Fruit fly (Drosophila melanogaster) whole organism, embryonic: ENCODE measurements around the gene MED19.

ENCODE experiments used
- Atf3 ChIP-seq: fragments of 200-800 bp; sonication (Bioruptor generic); optimal IDR thresholded peaks from 3 replicates; lab custom pipeline; 2016; ENCODE audit warnings: missing biosample characterization, missing genetic modification characterization
- CG12299 ChIP-seq: fragments of 200-800 bp; sonication (Bioruptor generic); optimal IDR thresholded peaks from 2 replicates; lab custom pipeline; 2018; ENCODE audit warnings: missing biosample characterization, mild to moderate bottlenecking, missing genetic modification characterization
- CG1832 ChIP-seq: fragments of 200-800 bp; sonication (Bioruptor generic); optimal IDR thresholded peaks from 2 replicates; lab custom pipeline; 2017; ENCODE audit warnings: missing biosample characterization, mild to moderate bottlenecking, missing genetic modification characterization, inconsistent platforms
- CG3407 ChIP-seq: fragments of 200-800 bp; sonication (Bioruptor generic); optimal IDR thresholded peaks from 2 replicates; lab custom pipeline; 2018; ENCODE audit warnings: missing biosample characterization, mild to moderate bottlenecking, missing genetic modification characterization
- CG6654 ChIP-seq: fragments of 200-800 bp; sonication (Bioruptor generic); optimal IDR thresholded peaks from 2 replicates; lab custom pipeline; 2017; ENCODE audit warnings: missing biosample characterization, mild to moderate bottlenecking, missing genetic modification characterization
- CG8478 ChIP-seq: fragments of >200 bp; optimal IDR thresholded peaks from 2 replicates; lab custom pipeline; 2018
- CG9215 ChIP-seq: fragments of 200-800 bp; sonication (Bioruptor generic); IDR thresholded peaks from 2 replicates; pipeline ENCODE4 v1.3.6; 2022; ENCODE audit warnings: missing biosample characterization, missing genetic modification characterization
- CG9437 ChIP-seq: fragments of 200-800 bp; sonication (Bioruptor generic); optimal IDR thresholded peaks from 2 replicates; lab custom pipeline; 2018; ENCODE audit warnings: missing biosample characterization, mild to moderate bottlenecking, missing genetic modification characterization
- CG9609 ChIP-seq: fragments of 200-800 bp; sonication (Bioruptor generic); optimal IDR thresholded peaks from 3 replicates; lab custom pipeline; 2016; ENCODE audit warnings: missing biosample characterization, missing genetic modification characterization
- HmgD ChIP-seq: fragments of 200-800 bp; sonication (Bioruptor generic); optimal IDR thresholded peaks from 3 replicates; lab custom pipeline; 2016; ENCODE audit warnings: missing biosample characterization, missing genetic modification characterization
- Hmr ChIP-seq: fragments of 200-800 bp; sonication (Bioruptor generic); optimal IDR thresholded peaks from 3 replicates; lab custom pipeline; 2017; ENCODE audit warnings: mild to moderate bottlenecking, missing biosample characterization, missing genetic modification reagents, missing genetic modification characterization
- cwo ChIP-seq: fragments of 200-800 bp; sonication (Bioruptor generic); optimal IDR thresholded peaks from 3 replicates; lab custom pipeline; 2017; ENCODE audit warnings: missing biosample characterization, missing genetic modification characterization, mild to moderate bottlenecking, moderate library complexity, missing genetic modification reagents
- fru ChIP-seq: fragments of >200 bp; optimal IDR thresholded peaks from 2 replicates; lab custom pipeline; 2017
- ind ChIP-seq: fragments of 200-800 bp; sonication (Bioruptor generic); optimal IDR thresholded peaks from 3 replicates; lab custom pipeline; 2016; ENCODE audit warnings: missing biosample characterization, missing genetic modification characterization
- jigr1 ChIP-seq: fragments of 200-800 bp; sonication (Bioruptor generic); IDR thresholded peaks from 3 replicates; pipeline ENCODE4 v1.3.6; 2022; ENCODE audit warnings: missing biosample characterization, missing genetic modification characterization
- slbo ChIP-seq: fragments of 200-800 bp; sonication (Bioruptor generic); IDR thresholded peaks from 2 replicates; pipeline ENCODE4 v1.3.6; 2022; ENCODE audit warnings: missing biosample characterization, missing genetic modification characterization

The MED19 gene

dm6 chr3L:17802107-17802506, 44.2 kb downstream of the MED19 start, which contains the start of gene NUCB1 (continued):
- TF ChIP-seq slbo (GFP tag; lab: Robert Waterston, UW) (peak; percentile 58), fru (no peak), CG12299 (tag; lab: Kevin White, UChicago) (no peak)

- TF ChIP-seq CG1832 (GFP tag; lab: Kevin White, UChicago): no peak
- TF ChIP-seq Atf3 (GFP tag; lab: Kevin White, UChicago): no peak
- TF ChIP-seq jigr1 (GFP tag; lab: Robert Waterston, UW): no peak
- no peak for TF ChIP-seq cwo (GFP tag; lab: Kevin White, UChicago)
- TF ChIP-seq CG3407 (GFP tag; lab: Kevin White, UChicago): no peak
- no peak for TF ChIP-seq slbo (GFP tag; lab: Robert Waterston, UW)
- no peak for TF ChIP-seq CG9215 (GFP tag; lab: Robert Waterston, UW)
- no peak for TF ChIP-seq CG9437 (GFP tag; lab: Kevin White, UChicago)
- no peak for TF ChIP-seq HmgD (GFP tag; lab: Kevin White, UChicago)
- no peak for TF ChIP-seq Hmr (GFP tag; lab: Kevin White, UChicago)
- no peak for TF ChIP-seq CG8478 (lab: Kevin White, UChicago)
- no peak for TF ChIP-seq ind
- TF ChIP-seq CG6654 (GFP tag; lab: Kevin White, UChicago): no peak
- TF ChIP-seq CG9609 (GFP tag; lab: Kevin White, UChicago): no peak
Measured at dm6 chr3L:17797494-17797893, 48.8 kb downstream of the MED19 start, which contains the start of gene CG42816. Gene CG42816, minus strand, starts transcription at chr3L:17797594.
